Worm (Caenorhabditis elegans) whole organism, early embryonic: ENCODE measurements around the gene lido-15.

Source experiments
- B0310.2 ChIP-seq: sonication (generic microtip); optimal IDR thresholded peaks from 2 replicates; lab custom pipeline; 2016; ENCODE audit warnings: mild to moderate bottlenecking, missing genetic modification characterization, missing compliant biosample characterization
- F13C5.2 ChIP-seq: sonication (generic microtip); optimal IDR thresholded peaks from 2 replicates; lab custom pipeline; 2017; ENCODE audit warnings: mild to moderate bottlenecking, missing genetic modification characterization, inconsistent platforms, missing compliant biosample characterization
- aly-1 ChIP-seq: sonication (generic microtip); optimal IDR thresholded peaks from 2 replicates; lab custom pipeline; 2016; ENCODE audit warnings: missing genetic modification characterization, missing compliant biosample characterization
- ama-1 ChIP-seq: fragments of 150-350 bp; optimal IDR thresholded peaks from 2 replicates; lab custom pipeline; 2014
- ceh-13 ChIP-seq: fragments of 200-800 bp; sonication (Bioruptor generic); optimal IDR thresholded peaks from 2 replicates; lab custom pipeline; 2018; ENCODE audit warnings: mild to moderate bottlenecking, missing genetic modification characterization, missing compliant biosample characterization
- ceh-36 ChIP-seq: sonication (generic microtip); optimal IDR thresholded peaks from 2 replicates; lab custom pipeline; 2016; ENCODE audit warnings: missing genetic modification characterization, inconsistent platforms, missing compliant biosample characterization
- ets-7 ChIP-seq: sonication (generic microtip); optimal IDR thresholded peaks from 2 replicates; lab custom pipeline; 2016; ENCODE audit warnings: missing genotype, missing genetic modification characterization, missing compliant biosample characterization
- flt-1 ChIP-seq: fragments of 200-800 bp; sonication (Bioruptor generic); IDR thresholded peaks from 2 replicates; pipeline ENCODE4 v1.3.6; 2022; ENCODE audit warnings: missing genetic modification characterization, missing compliant biosample characterization
- hmbx-1 ChIP-seq: sonication (generic microtip); optimal IDR thresholded peaks from 2 replicates; lab custom pipeline; 2016; ENCODE audit warnings: mild to moderate bottlenecking, missing genetic modification characterization, missing compliant biosample characterization
- hmg-4 ChIP-seq: fragments of 200-800 bp; sonication (Bioruptor generic); optimal IDR thresholded peaks from 2 replicates; lab custom pipeline; 2018; ENCODE audit warnings: mild to moderate bottlenecking, missing genetic modification characterization, missing compliant biosample characterization
- hnd-1 ChIP-seq: sonication (generic microtip); optimal IDR thresholded peaks from 2 replicates; lab custom pipeline; 2016; ENCODE audit warnings: missing genetic modification characterization, missing compliant biosample characterization
- pes-1 ChIP-seq: fragments of 200-800 bp; sonication (Bioruptor generic); IDR thresholded peaks from 2 replicates; pipeline ENCODE4 v1.3.6; 2022; ENCODE audit warnings: missing genetic modification reagents, missing genetic modification characterization, missing compliant biosample characterization
- scrt-1 ChIP-seq: fragments of 200-800 bp; sonication (Bioruptor generic); IDR thresholded peaks from 2 replicates; pipeline ENCODE4 v1.3.6; 2022; ENCODE audit warnings: missing genetic modification characterization, missing compliant biosample characterization
- sea-1 ChIP-seq: fragments of 200-800 bp; sonication (Bioruptor generic); conservative IDR thresholded peaks from 2 replicates; pipeline ENCODE4 v1.3.6; 2022; ENCODE audit warnings: missing genetic modification characterization, missing compliant biosample characterization
- tbx-11 ChIP-seq: fragments of 200-800 bp; sonication (Bioruptor generic); IDR thresholded peaks from 2 replicates; pipeline ENCODE4 v1.3.6; 2022; ENCODE audit warnings: missing genetic modification characterization, missing compliant biosample characterization
- tbx-37 ChIP-seq: fragments of 200-800 bp; sonication (Bioruptor generic); conservative IDR thresholded peaks from 2 replicates; pipeline ENCODE4 v1.3.6; 2022; ENCODE audit warnings: missing genetic modification reagents, missing genetic modification characterization, missing compliant biosample characterization
- tra-4 ChIP-seq: sonication (generic microtip); optimal IDR thresholded peaks from 2 replicates; lab custom pipeline; 2017; ENCODE audit warnings: missing genetic modification characterization, missing compliant biosample characterization

The lido-15 gene

ce11 chrII:3782309-3783000 lies 29.6 kb upstream of the lido-15 start, which contains the start of gene T24E12.2:
TSS of gene T24E12.2 (plus strand) at chrII:3782950.
- TF ChIP-seq ama-1 (lab: Kevin White, UChicago) (no peak), ceh-13 (GFP tag; lab: Kevin White, UChicago) (no peak), pes-1 (GFP tag; lab: Robert Waterston, UW) (no peak), hnd-1 (tag; lab: Kevin White, UChicago) (no peak), aly-1 (tag; lab: Kevin White, UChicago) (no peak), hmg-4 (no peak), hmbx-1 (tag; lab: Kevin White, UChicago) (no peak), B0310.2 (tag; lab: Kevin White, UChicago) (no peak), flt-1 (GFP tag; lab: Robert Waterston, UW) (no peak)

ce11 chrII:3785257-3785656 lies 26.8 kb upstream of the lido-15 start, which contains the start of gene T24E12.1:
TSS of gene T24E12.1 (plus strand) at chrII:3785557.
- TF ChIP-seq F13C5.2 (tag; lab: Kevin White, UChicago) (no peak), hnd-1 (tag; lab: Kevin White, UChicago) (no peak), hmbx-1 (tag; lab: Kevin White, UChicago) (no peak), tra-4 (tag; lab: Kevin White, UChicago) (no peak), ama-1 (lab: Kevin White, UChicago) (no peak), ceh-13 (GFP tag; lab: Kevin White, UChicago) (no peak), ceh-36 (tag; lab: Kevin White, UChicago) (no peak), sea-1 (GFP tag; lab: Robert Waterston, UW) (no peak), hmg-4 (no peak), pes-1 (GFP tag; lab: Robert Waterston, UW) (no peak)

ce11 chrII:3785756-3786155 lies 26.3 kb upstream of the lido-15 start:
- TF ChIP-seq sea-1 (GFP tag; lab: Robert Waterston, UW) (no peak), aly-1 (tag; lab: Kevin White, UChicago) (no peak), B0310.2 (tag; lab: Kevin White, UChicago) (no peak), ets-7 (tag; lab: Kevin White, UChicago) (no peak), ama-1 (lab: Kevin White, UChicago) (no peak), pes-1 (GFP tag; lab: Robert Waterston, UW) (no peak), ceh-13 (GFP tag; lab: Kevin White, UChicago) (no peak)

- TF ChIP-seq scrt-1 (no peak), tbx-37 (no peak), B0310.2 (tag; lab: Kevin White, UChicago) (no peak), ceh-13 (GFP tag; lab: Kevin White, UChicago) (no peak), ceh-36 (tag; lab: Kevin White, UChicago) (no peak), tra-4 (tag; lab: Kevin White, UChicago) (no peak), flt-1 (GFP tag; lab: Robert Waterston, UW) (no peak), hmbx-1 (tag; lab: Kevin White, UChicago) (no peak), sea-1 (GFP tag; lab: Robert Waterston, UW) (no peak), pes-1 (GFP tag; lab: Robert Waterston, UW) (no peak), ama-1 (lab: Kevin White, UChicago) (no peak)
These were observed 25.5 kb upstream of the lido-15 start for ce11 chrII:3786538-3786937.

ce11 chrII:3787151-3787550 lies 24.9 kb upstream of the lido-15 start, which contains the start of gene T24E12.13:
TSS of gene T24E12.13 (plus strand) at chrII:3787451.
- TF ChIP-seq F13C5.2 (tag; lab: Kevin White, UChicago) (no peak), hmg-4 (no peak), flt-1 (GFP tag; lab: Robert Waterston, UW) (no peak), ets-7 (tag; lab: Kevin White, UChicago) (no peak), tbx-11 (GFP tag; lab: Robert Waterston, UW) (no peak)

ce11 chrII:3788356-3788962 lies 23.6 kb upstream of the lido-15 start:
- no peak for TF ChIP-seq flt-1 (GFP tag; lab: Robert Waterston, UW)

ce11 chrII:3793336-3793735 lies 18.7 kb upstream of the lido-15 start, which contains the start of gene fbxb-99:
TSS of gene fbxb-99 (minus strand) at chrII:3793436.
- TF ChIP-seq tra-4 (tag; lab: Kevin White, UChicago) (no peak), B0310.2 (tag; lab: Kevin White, UChicago) (no peak), ceh-36 (tag; lab: Kevin White, UChicago) (no peak), sea-1 (GFP tag; lab: Robert Waterston, UW) (no peak), pes-1 (GFP tag; lab: Robert Waterston, UW) (no peak), aly-1 (tag; lab: Kevin White, UChicago) (no peak)

- TF ChIP-seq F13C5.2 (tag; lab: Kevin White, UChicago) = no peak
- TF ChIP-seq ceh-13 (GFP tag; lab: Kevin White, UChicago) = no peak
- no peak for TF ChIP-seq tbx-11 (GFP tag; lab: Robert Waterston, UW)
- no peak for TF ChIP-seq B0310.2 (tag; lab: Kevin White, UChicago)
These were observed 16.8 kb upstream of the lido-15 start, which contains the start of gene Y8A9A.2 for ce11 chrII:3795323-3795722. TSS of gene Y8A9A.2 (plus strand) at chrII:3795623.
